Worm (Caenorhabditis elegans): ENCODE measurements around the gene F01F1.3.

F01F1.3 gene

ce11 chrIII:5898631-5899030 lies 26.9 kb downstream of the F01F1.3 start:
- no peak for TF ChIP-seq ref-1 (GFP tag; conservative IDR thresholded peaks at IDR 0.05)
- TF ChIP-seq ztf-29 (GFP tag; IDR thresholded peaks at IDR 0.05) = no peak
- TF ChIP-seq tab-1 (GFP tag; IDR thresholded peaks at IDR 0.05) = no peak
- no peak for TF ChIP-seq ztf-23 (GFP tag; IDR thresholded peaks at IDR 0.05)
- TF ChIP-seq cog-1 (tag; optimal IDR thresholded peaks at IDR 0.05) = no peak
- TF ChIP-seq T22C8.4 (GFP tag; IDR thresholded peaks at IDR 0.05) = no peak
- no peak for TF ChIP-seq flt-1 (GFP tag; IDR thresholded peaks at IDR 0.05)
- TF ChIP-seq med-1 (GFP tag; optimal IDR thresholded peaks at IDR 0.05; ENCODE audit: insufficient read depth) = no peak

DNA sequence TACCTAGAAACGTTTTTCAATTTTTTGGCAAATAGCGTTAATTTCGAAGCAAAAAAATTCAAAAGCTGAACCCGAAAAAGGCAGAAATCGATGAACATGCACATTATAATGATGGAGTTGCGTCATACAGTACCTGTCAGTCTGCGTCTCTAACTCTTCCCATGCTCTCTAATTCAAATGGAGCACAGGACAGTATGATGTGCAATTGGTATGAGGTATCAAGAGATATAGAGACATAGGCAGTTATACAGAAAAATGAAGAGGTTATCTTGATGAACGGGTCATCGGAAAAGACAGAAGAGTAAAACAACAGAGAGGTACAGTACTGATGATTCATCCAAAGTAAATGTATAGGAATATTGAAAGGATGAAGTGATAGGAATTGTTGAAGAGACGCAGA lies 29.0 kb downstream of the F01F1.3 start:
- TF ChIP-seq tab-1 (GFP tag; IDR thresholded peaks at IDR 0.05) (no peak), ztf-29 (GFP tag; IDR thresholded peaks at IDR 0.05) (no peak), klf-2 (GFP tag; conservative IDR thresholded peaks at IDR 0.05) (no peak), ztf-23 (GFP tag; IDR thresholded peaks at IDR 0.05) (no peak), T22C8.4 (GFP tag; IDR thresholded peaks at IDR 0.05) (no peak), flt-1 (GFP tag; IDR thresholded peaks at IDR 0.05) (no peak), med-1 (GFP tag; optimal IDR thresholded peaks at IDR 0.05; ENCODE audit: insufficient read depth) (no peak), cog-1 (tag; optimal IDR thresholded peaks at IDR 0.05) (no peak), ref-1 (GFP tag; conservative IDR thresholded peaks at IDR 0.05) (no peak)

DNA sequence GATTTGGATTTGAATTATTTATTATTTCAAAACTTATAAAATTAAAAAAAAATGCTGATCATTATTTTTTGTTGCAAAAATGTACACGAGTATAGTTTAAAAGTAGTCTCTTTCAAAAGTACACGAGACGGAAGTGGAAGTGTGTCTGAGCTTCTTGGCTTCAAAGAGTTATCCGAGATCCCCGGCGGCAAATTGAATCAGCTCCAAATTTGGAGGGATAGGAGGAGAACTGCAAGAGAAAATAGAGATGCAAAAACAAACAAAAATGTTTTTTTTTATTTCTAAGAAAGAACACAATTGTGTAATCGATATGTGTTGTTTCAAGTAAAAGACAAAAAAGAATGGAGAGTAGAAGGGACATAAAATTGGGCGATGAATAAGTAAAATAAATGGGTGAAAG lies 30.8 kb downstream of the F01F1.3 start:
- TF ChIP-seq tab-1 (GFP tag; IDR thresholded peaks at IDR 0.05) = no peak
- TF ChIP-seq T22C8.4 (GFP tag; IDR thresholded peaks at IDR 0.05) = no peak
- TF ChIP-seq ref-1 (GFP tag; conservative IDR thresholded peaks at IDR 0.05) = no peak

DNA sequence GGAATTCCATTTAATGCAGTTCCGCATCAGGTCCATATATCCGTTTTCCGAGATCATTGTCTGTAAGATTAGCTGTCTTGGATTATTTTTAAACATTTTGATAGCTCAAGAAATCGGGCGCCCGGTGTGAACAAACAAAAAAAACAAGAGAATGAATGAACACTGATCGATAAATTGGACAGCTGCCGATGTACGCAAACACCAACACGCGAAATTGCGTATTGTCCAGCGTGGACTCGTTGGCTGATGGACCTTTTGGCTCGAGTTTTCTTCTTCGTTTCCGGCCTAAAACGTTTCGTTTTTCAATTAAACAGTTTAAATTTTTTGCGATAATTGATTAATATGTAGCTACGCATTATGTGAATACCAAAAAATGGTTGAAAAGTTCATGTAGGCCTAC lies 34.3 kb downstream of the F01F1.3 start, which contains the start of gene dpff-1:
Gene dpff-1, minus strand, starts transcription at position 288 of the 400 bp plus-strand sequence.
- no peak for TF ChIP-seq klf-2 (GFP tag; conservative IDR thresholded peaks at IDR 0.05)
- TF ChIP-seq ref-1 (GFP tag; conservative IDR thresholded peaks at IDR 0.05) = no peak
- peak; percentile 80 for TF ChIP-seq T22C8.4 (GFP tag; IDR thresholded peaks at IDR 0.05)
- no peak for TF ChIP-seq ztf-29 (GFP tag; IDR thresholded peaks at IDR 0.05)

DNA sequence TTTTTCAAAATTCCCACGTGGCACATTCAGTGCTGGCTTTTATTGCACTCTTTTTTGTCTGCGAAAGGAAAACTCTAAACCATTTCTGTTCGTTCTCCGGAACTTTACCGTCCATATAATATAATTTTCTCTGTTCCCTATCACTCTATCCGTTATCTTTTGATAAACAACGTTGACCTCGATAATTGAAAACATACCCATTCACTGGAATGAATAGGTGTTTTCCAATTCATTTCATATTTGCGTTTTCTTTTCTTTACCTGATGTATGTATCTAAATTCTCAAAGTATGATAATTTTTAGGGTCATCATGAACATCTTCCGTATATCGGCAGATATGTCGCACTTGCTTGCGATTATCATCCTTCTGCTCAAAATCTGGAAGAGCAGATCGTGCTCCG lies 35.0 kb downstream of the F01F1.3 start, which contains the start of gene erd-2.2:
Gene erd-2.2, plus strand, starts transcription at position 301 of the 400 bp plus-strand sequence.
- TF ChIP-seq med-1 (GFP tag; optimal IDR thresholded peaks at IDR 0.05; ENCODE audit: insufficient read depth) (no peak), T22C8.4 (GFP tag; IDR thresholded peaks at IDR 0.05) (no peak), flt-1 (GFP tag; IDR thresholded peaks at IDR 0.05) (no peak), ztf-29 (GFP tag; IDR thresholded peaks at IDR 0.05) (no peak), tab-1 (GFP tag; IDR thresholded peaks at IDR 0.05) (no peak), cog-1 (tag; optimal IDR thresholded peaks at IDR 0.05) (no peak), ref-1 (GFP tag; conservative IDR thresholded peaks at IDR 0.05) (no peak), klf-2 (GFP tag; conservative IDR thresholded peaks at IDR 0.05) (no peak), ztf-23 (GFP tag; IDR thresholded peaks at IDR 0.05) (no peak)

- no peak for TF ChIP-seq ztf-29 (GFP tag; IDR thresholded peaks at IDR 0.05)
- TF ChIP-seq ztf-23 (GFP tag; IDR thresholded peaks at IDR 0.05) = no peak
- no peak for TF ChIP-seq med-1 (GFP tag; optimal IDR thresholded peaks at IDR 0.05; ENCODE audit: insufficient read depth)
- no peak for TF ChIP-seq T22C8.4 (GFP tag; IDR thresholded peaks at IDR 0.05)
- no peak for TF ChIP-seq klf-2 (GFP tag; conservative IDR thresholded peaks at IDR 0.05)
- TF ChIP-seq flt-1 (GFP tag; IDR thresholded peaks at IDR 0.05) = no peak
- no peak for TF ChIP-seq cog-1 (tag; optimal IDR thresholded peaks at IDR 0.05)
- no peak for TF ChIP-seq ref-1 (GFP tag; conservative IDR thresholded peaks at IDR 0.05)
- no peak for TF ChIP-seq tab-1 (GFP tag; IDR thresholded peaks at IDR 0.05)
These were observed 36.7 kb downstream of the F01F1.3 start, which contains the start of gene C28H8.3 for ce11 chrIII:5908408-5908807. Gene C28H8.3, plus strand, starts transcription at chrIII:5908700.

DNA sequence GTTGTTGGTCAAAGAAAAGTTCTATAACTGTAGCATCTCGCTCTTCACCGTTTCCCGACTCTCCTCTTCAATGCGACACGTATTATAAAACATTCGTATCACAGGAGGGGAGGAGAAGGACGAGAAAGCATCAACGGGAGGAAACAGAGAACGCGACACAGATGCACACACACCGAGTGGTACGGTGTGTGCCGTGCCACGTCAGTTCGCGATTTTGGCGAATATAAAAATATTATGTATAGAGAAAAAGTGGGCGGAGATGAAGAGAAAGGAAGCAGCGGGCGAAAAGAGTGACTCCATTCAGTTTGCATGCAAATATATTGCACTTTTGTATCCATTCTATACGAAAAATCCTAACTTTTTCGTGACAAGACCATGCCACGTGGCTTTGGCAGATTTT lies 43.0 kb downstream of the F01F1.3 start:
- TF ChIP-seq klf-2 (GFP tag; conservative IDR thresholded peaks at IDR 0.05) (no peak), ref-1 (GFP tag; conservative IDR thresholded peaks at IDR 0.05) (no peak), ztf-29 (GFP tag; IDR thresholded peaks at IDR 0.05) (no peak), med-1 (GFP tag; optimal IDR thresholded peaks at IDR 0.05; ENCODE audit: insufficient read depth) (no peak)

- TF ChIP-seq ref-1 (GFP tag; conservative IDR thresholded peaks at IDR 0.05) (no peak), tab-1 (GFP tag; IDR thresholded peaks at IDR 0.05) (no peak)
These were observed 44.2 kb downstream of the F01F1.3 start for ce11 chrIII:5915926-5916325.

- no peak for TF ChIP-seq klf-2 (GFP tag; conservative IDR thresholded peaks at IDR 0.05)
These were observed 45.7 kb downstream of the F01F1.3 start for ce11 chrIII:5917365-5917958.

ce11 chrIII:5919799-5920387 lies 48.2 kb downstream of the F01F1.3 start, which contains the start of the genes tdo-2 and C28H8.2:
Gene tdo-2, minus strand, starts transcription at chrIII:5919955.
Gene C28H8.2, plus strand, starts transcription at chrIII:5920322.
- TF ChIP-seq ztf-29 (GFP tag; IDR thresholded peaks at IDR 0.05) (no peak), tab-1 (GFP tag; IDR thresholded peaks at IDR 0.05) (no peak), klf-2 (GFP tag; conservative IDR thresholded peaks at IDR 0.05) (no peak), flt-1 (GFP tag; IDR thresholded peaks at IDR 0.05) (no peak), ztf-23 (GFP tag; IDR thresholded peaks at IDR 0.05) (no peak), cog-1 (tag; optimal IDR thresholded peaks at IDR 0.05) (no peak), ref-1 (GFP tag; conservative IDR thresholded peaks at IDR 0.05) (no peak), T22C8.4 (GFP tag; IDR thresholded peaks at IDR 0.05) (no peak), med-1 (GFP tag; optimal IDR thresholded peaks at IDR 0.05; ENCODE audit: insufficient read depth) (no peak)

All from whole organism, midembryonic.